Worm (Caenorhabditis elegans): ENCODE results near the gene cyn-7.

The cyn-7 gene

ce11 chrV:15184097-15185040, 2.8 kb downstream of the cyn-7 start, which contains the start of gene Y75B12B.1:
Gene Y75B12B.1 (plus strand): TSS chrV:15184699.
- TF ChIP-seq mab-5 (tag; optimal IDR thresholded peaks at IDR 0.05), result no peak
- TF ChIP-seq zip-8 (tag; optimal IDR thresholded peaks at IDR 0.05), result no peak
- no peak for TF ChIP-seq bed-3 (GFP tag; optimal IDR thresholded peaks at IDR 0.05)
- TF ChIP-seq hlh-1 (tag; optimal IDR thresholded peaks at IDR 0.05), result no peak
- no peak for TF ChIP-seq ces-1 (GFP tag; optimal IDR thresholded peaks at IDR 0.05)
- TF ChIP-seq elt-3 (tag; optimal IDR thresholded peaks at IDR 0.05), result no peak

ce11 chrV:15182407-15182806, 4.8 kb downstream of the cyn-7 start, which contains the start of gene fbxa-84:
Gene fbxa-84 (plus strand): TSS chrV:15182440.
- TF ChIP-seq unc-62 (GFP tag; optimal IDR thresholded peaks at IDR 0.05), result no peak
- no peak for TF ChIP-seq ceh-39 (tag; optimal IDR thresholded peaks at IDR 0.05)
- TF ChIP-seq drap-1 (GFP tag; optimal IDR thresholded peaks at IDR 0.05), result no peak
- TF ChIP-seq nhr-28 (tag; optimal IDR thresholded peaks at IDR 0.05), result no peak
- TF ChIP-seq ztf-11 (tag; optimal IDR thresholded peaks at IDR 0.05), result no peak
- no peak for TF ChIP-seq sptf-1 (tag; optimal IDR thresholded peaks at IDR 0.05)
- no peak for TF ChIP-seq lin-13 (tag; optimal IDR thresholded peaks at IDR 0.05)
- no peak for TF ChIP-seq M03D4.4 (tag; optimal IDR thresholded peaks at IDR 0.05)
- TF ChIP-seq mls-2 (tag; optimal IDR thresholded peaks at IDR 0.05), result no peak

ce11 chrV:15181899-15182298, 5.3 kb downstream of the cyn-7 start:
- no peak for TF ChIP-seq tbx-8 (GFP tag; optimal IDR thresholded peaks at IDR 0.05)
- TF ChIP-seq nhr-28 (tag; optimal IDR thresholded peaks at IDR 0.05), result no peak
- TF ChIP-seq elt-3 (tag; optimal IDR thresholded peaks at IDR 0.05), result no peak
- no peak for TF ChIP-seq unc-62 (GFP tag; optimal IDR thresholded peaks at IDR 0.05)
- TF ChIP-seq ceh-43 (GFP tag; optimal IDR thresholded peaks at IDR 0.05), result no peak
- TF ChIP-seq drap-1 (GFP tag; optimal IDR thresholded peaks at IDR 0.05), result no peak
- TF ChIP-seq sem-2 (GFP tag; optimal IDR thresholded peaks at IDR 0.05), result no peak
- TF ChIP-seq unc-39 (tag; optimal IDR thresholded peaks at IDR 0.05), result no peak
- no peak for TF ChIP-seq unc-120 (tag; optimal IDR thresholded peaks at IDR 0.05; ENCODE audit: poor library complexity, severe bottlenecking)
- no peak for TF ChIP-seq elt-1 (tag; optimal IDR thresholded peaks at IDR 0.05; ENCODE audit: borderline replicate concordance, insufficient read depth)
- no peak for TF ChIP-seq nhr-2 (tag; optimal IDR thresholded peaks at IDR 0.05)
- TF ChIP-seq ces-1 (GFP tag; optimal IDR thresholded peaks at IDR 0.05), result no peak
- no peak for TF ChIP-seq cnd-1 (tag; optimal IDR thresholded peaks at IDR 0.05)
- TF ChIP-seq mls-2 (tag; optimal IDR thresholded peaks at IDR 0.05), result no peak
- TF ChIP-seq nhr-76 (tag; optimal IDR thresholded peaks at IDR 0.05), result no peak
- no peak for TF ChIP-seq nhr-12 (tag; optimal IDR thresholded peaks at IDR 0.05)

ce11 chrV:15179757-15180156, 7.4 kb downstream of the cyn-7 start, which contains the start of gene T09F5.10:
Gene T09F5.10 (plus strand): TSS chrV:15180057.
- TF ChIP-seq nhr-76 (tag; optimal IDR thresholded peaks at IDR 0.05) (no peak), nhr-237 (tag; optimal IDR thresholded peaks at IDR 0.05) (no peak)

ce11 chrV:15175459-15175858, 11.7 kb downstream of the cyn-7 start, which contains the start of gene clec-47:
Gene clec-47 (plus strand): TSS chrV:15175759.
- TF ChIP-seq mls-2 (tag; optimal IDR thresholded peaks at IDR 0.05) (no peak), zip-8 (tag; optimal IDR thresholded peaks at IDR 0.05) (no peak), lin-32 (GFP tag; optimal IDR thresholded peaks at IDR 0.05) (no peak), ham-2 (GFP tag; optimal IDR thresholded peaks at IDR 0.05) (no peak), nhr-28 (tag; optimal IDR thresholded peaks at IDR 0.05) (no peak)

- TF ChIP-seq lin-13 (tag; optimal IDR thresholded peaks at IDR 0.05), result no peak
- no peak for TF ChIP-seq ham-2 (GFP tag; optimal IDR thresholded peaks at IDR 0.05)
- TF ChIP-seq unc-120 (tag; optimal IDR thresholded peaks at IDR 0.05; ENCODE audit: poor library complexity, severe bottlenecking), result no peak
- no peak for TF ChIP-seq ces-1 (GFP tag; optimal IDR thresholded peaks at IDR 0.05)
- TF ChIP-seq zip-8 (tag; optimal IDR thresholded peaks at IDR 0.05), result no peak
- TF ChIP-seq nhr-2 (tag; optimal IDR thresholded peaks at IDR 0.05), result no peak
- no peak for TF ChIP-seq hlh-1 (tag; optimal IDR thresholded peaks at IDR 0.05)
- no peak for TF ChIP-seq tbx-8 (GFP tag; optimal IDR thresholded peaks at IDR 0.05)
- no peak for TF ChIP-seq blmp-1 (tag; optimal IDR thresholded peaks at IDR 0.05)
- no peak for TF ChIP-seq unc-62 (GFP tag; optimal IDR thresholded peaks at IDR 0.05)
- TF ChIP-seq nhr-12 (tag; optimal IDR thresholded peaks at IDR 0.05), result no peak
- TF ChIP-seq sem-2 (GFP tag; optimal IDR thresholded peaks at IDR 0.05), result no peak
- no peak for TF ChIP-seq lsy-2 (tag; optimal IDR thresholded peaks at IDR 0.05)
- no peak for TF ChIP-seq nhr-28 (tag; optimal IDR thresholded peaks at IDR 0.05)
- TF ChIP-seq drap-1 (GFP tag; optimal IDR thresholded peaks at IDR 0.05), result no peak
- no peak for TF ChIP-seq M03D4.4 (tag; optimal IDR thresholded peaks at IDR 0.05)
These were observed 24.5 kb downstream of the cyn-7 start, which contains the start of gene srz-11 for ce11 chrV:15162697-15163096. Gene srz-11 (plus strand): TSS chrV:15163082.

Measured in whole organism, mixed stage, embryonic.